Fruit fly (Drosophila melanogaster): ENCODE results near the gene Pect.
A peak's percentile ranks its signal among the peaks of the same experiment; 100 is the strongest.

Pect gene

dm6 chr2L:13191894-13192293, 11.7 kb upstream of the Pect start, which contains the start of the genes CG16974 and Edem2 (continued):
- TF ChIP-seq jumu (GFP tag; optimal IDR thresholded peaks at IDR 0.05) (peak; percentile 3), CG12219 (GFP tag; optimal IDR thresholded peaks at IDR 0.05) (no peak), sob (GFP tag; IDR thresholded peaks at IDR 0.05) (peak; percentile 87), cas (GFP tag; IDR thresholded peaks at IDR 0.05) (no peak), corto (GFP tag; optimal IDR thresholded peaks at IDR 0.05) (peak; percentile 70), CG32772 (GFP tag; IDR thresholded peaks at IDR 0.05) (peak; percentile 85), CG3995 (GFP tag; optimal IDR thresholded peaks at IDR 0.05) (peak; percentile 60), usp (GFP tag; optimal IDR thresholded peaks at IDR 0.05) (no peak), jigr1 (GFP tag; IDR thresholded peaks at IDR 0.05) (no peak), crp (GFP tag; optimal IDR thresholded peaks at IDR 0.05) (peak in 1 of 2 experiments; percentile 73), otp (GFP tag; IDR thresholded peaks at IDR 0.05) (0 out of 3 replicates have a peak, but pooled peaks have one; percentile 53), mld (GFP tag; IDR thresholded peaks at IDR 0.05; ENCODE audit: partially characterized antibody) (no peak), CG10274 (GFP tag; optimal IDR thresholded peaks at IDR 0.05) (no peak), sens-2 (GFP tag; IDR thresholded peaks at IDR 0.05) (no peak), CG34376 (GFP tag; optimal IDR thresholded peaks at IDR 0.05) (peak; percentile 44), CG10959 (GFP tag; IDR thresholded peaks at IDR 0.05) (peak; percentile 26; the same call in 1 of the 2 replicates), CG1792 (GFP tag; optimal IDR thresholded peaks at IDR 0.05) (no peak), HmgD (GFP tag; optimal IDR thresholded peaks at IDR 0.05) (no peak), Taf1 (GFP tag; IDR thresholded peaks at IDR 0.05) (0 out of 2 replicates have a peak, but pooled peaks have one; percentile 26), CG9817 (tag; optimal IDR thresholded peaks at IDR 0.05) (peak; percentile 68), p53 (GFP tag; optimal IDR thresholded peaks at IDR 0.05) (no peak), chinmo (GFP tag; IDR thresholded peaks at IDR 0.05; ENCODE audit: partially characterized antibody) (no peak), CG4404 (GFP tag; IDR thresholded peaks at IDR 0.05) (peak; percentile 71), pho (GFP tag; optimal IDR thresholded peaks at IDR 0.05) (peak; percentile 41), HLHmδ (GFP tag; optimal IDR thresholded peaks at IDR 0.05) (no peak), CG7839 (tag; optimal IDR thresholded peaks at IDR 0.05) (no peak), Spps (tag; optimal IDR thresholded peaks at IDR 0.05) (peak; percentile 50), lola (GFP tag; optimal IDR thresholded peaks at IDR 0.05) (peak in 1 of 3 experiments; percentile 66), caup (GFP tag; optimal IDR thresholded peaks at IDR 0.05; ENCODE audit: severe bottlenecking) (peak; percentile 64), Trl (optimal IDR thresholded peaks at IDR 0.05) (no peak), Trl (GFP tag; optimal IDR thresholded peaks at IDR 0.05) (no peak), CG10431 (GFP tag; optimal IDR thresholded peaks at IDR 0.05) (no peak), B-H2 (GFP tag; optimal IDR thresholded peaks at IDR 0.05) (no peak), Poxn (GFP tag; IDR thresholded peaks at IDR 0.05) (no peak), CG4707 (GFP tag; optimal IDR thresholded peaks at IDR 0.05) (no peak), Lim3 (GFP tag; IDR thresholded peaks at IDR 0.05) (no peak), CG14860 (GFP tag; IDR thresholded peaks at IDR 0.05; ENCODE audit: partially characterized antibody) (no peak), CG1024 (GFP tag; IDR thresholded peaks at IDR 0.05) (no peak), sr (GFP tag; IDR thresholded peaks at IDR 0.05) (no peak), D19A (tag; optimal IDR thresholded peaks at IDR 0.05) (no peak), CG10147 (GFP tag; optimal IDR thresholded peaks at IDR 0.05) (no peak), ato (GFP tag; IDR thresholded peaks at IDR 0.05; ENCODE audit: partially characterized antibody) (no peak), Max (GFP tag; optimal IDR thresholded peaks at IDR 0.05) (peak; percentile 60), tx (GFP tag; optimal IDR thresholded peaks at IDR 0.05) (no peak), ci (GFP tag; IDR thresholded peaks at IDR 0.05) (peak; percentile 80), Scr (GFP tag; IDR thresholded peaks at IDR 0.05; ENCODE audit: partially characterized antibody) (peak; percentile 32), HmgZ (tag; optimal IDR thresholded peaks at IDR 0.05) (peak; percentile 62), wor (GFP tag; IDR thresholded peaks at IDR 0.05) (peak; percentile 20; the same call in 1 of the 2 replicates), Fer2 (tag; optimal IDR thresholded peaks at IDR 0.05) (no peak), CG2129 (GFP tag; IDR thresholded peaks at IDR 0.05; ENCODE audit: partially characterized antibody) (no peak), Dp (GFP tag; optimal IDR thresholded peaks at IDR 0.05) (peak; percentile 29)

All from whole organism, embryonic.